Worm (Caenorhabditis elegans) whole organism, L2 larva: Measurements from ENCODE around the gene gpx-5.

ENCODE experiments used
- C34F6.9 ChIP-seq: fragments of 150-350 bp; optimal IDR thresholded peaks from 2 replicates; lab custom pipeline; 2014; ENCODE audit warnings: missing biosample characterization, missing genetic modification characterization
- F13H6.1 ChIP-seq: sonication (generic microtip); optimal IDR thresholded peaks from 2 replicates; lab custom pipeline; 2016; ENCODE audit warnings: missing genetic modification characterization, missing compliant biosample characterization
- R02D3.7 ChIP-seq: fragments of 150-350 bp; optimal IDR thresholded peaks from 2 replicates; lab custom pipeline; 2014; ENCODE audit warnings: missing biosample characterization, missing genetic modification characterization
- Y55F3AM.14 ChIP-seq: fragments of 200-800 bp; sonication (Bioruptor generic); optimal IDR thresholded peaks from 2 replicates; lab custom pipeline; 2018; ENCODE audit warnings: mild to moderate bottlenecking, missing genetic modification characterization, missing compliant biosample characterization
- ZK546.5 ChIP-seq: sonication (generic microtip); optimal IDR thresholded peaks from 2 replicates; lab custom pipeline; 2017; ENCODE audit warnings: missing biosample characterization, missing genetic modification characterization
- alr-1 ChIP-seq: fragments of 150-350 bp; optimal IDR thresholded peaks from 2 replicates; lab custom pipeline; 2014; ENCODE audit warnings: missing biosample characterization, missing genetic modification characterization
- aly-2 ChIP-seq: fragments of 150-350 bp; optimal IDR thresholded peaks from 2 replicates; lab custom pipeline; 2014; ENCODE audit warnings: missing biosample characterization, missing genetic modification characterization
- ama-1 ChIP-seq: fragments of 150-350 bp; optimal IDR thresholded peaks from 2 replicates; lab custom pipeline; 2018; ENCODE audit warnings: inconsistent platforms
- blmp-1 ChIP-seq: sonication (generic microtip); optimal IDR thresholded peaks from 2 replicates; lab custom pipeline; 2017; ENCODE audit warnings: missing genetic modification characterization, mild to moderate bottlenecking, missing compliant biosample characterization, antibody characterized with exemption, moderate library complexity; ENCODE audit not compliant: insufficient read depth
- ceh-16 ChIP-seq: fragments of 150-350 bp; optimal IDR thresholded peaks from 2 replicates; lab custom pipeline; 2014; ENCODE audit warnings: missing biosample characterization, missing genetic modification characterization
- ceh-82 ChIP-seq: fragments of 150-350 bp; optimal IDR thresholded peaks from 2 replicates; lab custom pipeline; 2014; ENCODE audit warnings: missing biosample characterization, missing genetic modification characterization
- crh-2 ChIP-seq: sonication (generic microtip); optimal IDR thresholded peaks from 2 replicates; lab custom pipeline; 2017; ENCODE audit warnings: missing biosample characterization, missing genetic modification characterization
- dmd-4 ChIP-seq: sonication (generic microtip); optimal IDR thresholded peaks from 2 replicates; lab custom pipeline; 2017; ENCODE audit warnings: missing biosample characterization, missing genetic modification characterization
- egl-27 ChIP-seq: sonication (generic microtip); optimal IDR thresholded peaks from 3 replicates; lab custom pipeline; 2017; ENCODE audit warnings: missing biosample characterization, missing genetic modification reagents, missing genetic modification characterization
- elt-1 ChIP-seq: fragments of 150-350 bp; optimal IDR thresholded peaks from 2 replicates; lab custom pipeline; 2014; ENCODE audit warnings: missing biosample characterization, missing genetic modification characterization
- elt-3 ChIP-seq: sonication (generic microtip); optimal IDR thresholded peaks from 2 replicates; lab custom pipeline; 2017; ENCODE audit warnings: missing biosample characterization, missing genetic modification characterization
- fos-1 ChIP-seq: fragments of 150-350 bp; optimal IDR thresholded peaks from 2 replicates; lab custom pipeline; 2014; ENCODE audit warnings: missing biosample characterization, missing genetic modification characterization
- gmeb-1 ChIP-seq: fragments of 150-350 bp; optimal IDR thresholded peaks from 2 replicates; lab custom pipeline; 2014; ENCODE audit warnings: missing biosample characterization, missing genetic modification characterization
- lin-11 ChIP-seq: fragments of 150-350 bp; sonication (generic microtip); optimal IDR thresholded peaks from 2 replicates; lab custom pipeline; 2014; ENCODE audit warnings: missing biosample characterization, missing genetic modification characterization, inconsistent platforms, mixed read lengths
- lin-13 ChIP-seq: fragments of 150-350 bp; optimal IDR thresholded peaks from 2 replicates; lab custom pipeline; 2014; ENCODE audit warnings: missing biosample characterization, missing genetic modification reagents, missing genetic modification characterization
- lin-39 ChIP-seq: fragments of 150-350 bp; optimal IDR thresholded peaks from 2 replicates; lab custom pipeline; 2014; ENCODE audit warnings: missing biosample characterization, missing genetic modification reagents, missing genetic modification characterization
- lsy-2 ChIP-seq, 2 experiments: fragments of 150-350 bp in 1 of 2; sonication (generic microtip) in 1 of 2; optimal IDR thresholded peaks; 2 replicates each; lab custom pipeline; 2014 to 2017; ENCODE audit warnings: missing biosample characterization in 2 of 2, missing genetic modification characterization in 2 of 2
- mab-5 ChIP-seq: fragments of 150-350 bp; optimal IDR thresholded peaks from 2 replicates; lab custom pipeline; 2014; ENCODE audit warnings: missing biosample characterization, missing genetic modification characterization
- mbf-1 ChIP-seq: sonication (generic microtip); optimal IDR thresholded peaks from 2 replicates; lab custom pipeline; 2017; ENCODE audit warnings: missing biosample characterization, missing genetic modification characterization
- mdl-1 ChIP-seq, 2 experiments: fragments of 150-350 bp in 1 of 2; sonication (generic microtip) in 1 of 2; optimal IDR thresholded peaks; 2 replicates each; lab custom pipeline; 2017; ENCODE audit warnings: missing biosample characterization in 2 of 2, missing genetic modification characterization in 2 of 2
- nhr-10 ChIP-seq: sonication (generic microtip); optimal IDR thresholded peaks from 2 replicates; lab custom pipeline; 2017; ENCODE audit warnings: missing biosample characterization, missing genetic modification characterization
- nhr-11 ChIP-seq: fragments of 150-350 bp; optimal IDR thresholded peaks from 2 replicates; lab custom pipeline; 2014; ENCODE audit warnings: missing biosample characterization, missing genetic modification characterization
- nhr-12 ChIP-seq: fragments of 150-350 bp; optimal IDR thresholded peaks from 2 replicates; lab custom pipeline; 2014; ENCODE audit warnings: missing biosample characterization, missing genetic modification characterization
- nhr-129 ChIP-seq: fragments of 150-350 bp; optimal IDR thresholded peaks from 2 replicates; lab custom pipeline; 2014; ENCODE audit warnings: missing biosample characterization, missing genetic modification characterization
- nhr-21 ChIP-seq: fragments of 150-350 bp; optimal IDR thresholded peaks from 2 replicates; lab custom pipeline; 2014; ENCODE audit warnings: missing biosample characterization, missing genetic modification characterization
- nhr-23 ChIP-seq: fragments of 150-350 bp; optimal IDR thresholded peaks from 2 replicates; lab custom pipeline; 2014; ENCODE audit warnings: missing biosample characterization, missing genetic modification reagents, missing genetic modification characterization
- nhr-237 ChIP-seq: fragments of 150-350 bp; optimal IDR thresholded peaks from 2 replicates; lab custom pipeline; 2014; ENCODE audit warnings: missing biosample characterization, missing genetic modification characterization
- nhr-25 ChIP-seq: fragments of 150-350 bp; sonication (generic microtip); optimal IDR thresholded peaks from 3 replicates; lab custom pipeline; 2014; ENCODE audit warnings: missing biosample characterization, missing genetic modification characterization
- nhr-6 ChIP-seq: fragments of 150-350 bp; optimal IDR thresholded peaks from 2 replicates; lab custom pipeline; 2014; ENCODE audit warnings: missing biosample characterization, missing genetic modification characterization
- nhr-77 ChIP-seq: fragments of 150-350 bp; optimal IDR thresholded peaks from 2 replicates; lab custom pipeline; 2014; ENCODE audit warnings: missing biosample characterization, missing genetic modification characterization
- peb-1 ChIP-seq: fragments of 150-350 bp; optimal IDR thresholded peaks from 2 replicates; lab custom pipeline; 2014; ENCODE audit warnings: missing biosample characterization, missing genetic modification characterization
- sem-4 ChIP-seq: fragments of 150-350 bp; optimal IDR thresholded peaks from 2 replicates; lab custom pipeline; 2014; ENCODE audit warnings: missing biosample characterization, missing genetic modification reagents, missing genetic modification characterization
- skn-1 ChIP-seq: sonication (generic microtip); optimal IDR thresholded peaks from 2 replicates; lab custom pipeline; 2017; ENCODE audit warnings: missing biosample characterization, missing genetic modification characterization
- sma-3 ChIP-seq: sonication (generic microtip); optimal IDR thresholded peaks from 2 replicates; lab custom pipeline; 2016; ENCODE audit warnings: missing genetic modification reagents, missing genetic modification characterization, missing compliant biosample characterization
- sma-9 ChIP-seq, 2 experiments: fragments of 150-350 bp in 1 of 2; sonication (generic microtip) in 1 of 2; optimal IDR thresholded peaks; 2 replicates each; lab custom pipeline; 2014 to 2016; ENCODE audit warnings: missing genetic modification characterization in 2 of 2, mild to moderate bottlenecking in 1 of 2, missing biosample characterization in 1 of 2, missing compliant biosample characterization in 1 of 2, missing genetic modification reagents in 1 of 2, moderate library complexity in 1 of 2
- snpc-4 ChIP-seq: fragments of 150-350 bp; optimal IDR thresholded peaks from 2 replicates; lab custom pipeline; 2014; ENCODE audit warnings: missing biosample characterization, missing genetic modification characterization
- unc-39 ChIP-seq: fragments of 150-350 bp; optimal IDR thresholded peaks from 2 replicates; lab custom pipeline; 2014; ENCODE audit warnings: missing biosample characterization, missing genetic modification characterization
- unc-55 ChIP-seq: fragments of 150-350 bp; sonication (generic microtip); optimal IDR thresholded peaks from 3 replicates; lab custom pipeline; 2014; ENCODE audit warnings: missing biosample characterization, missing genetic modification reagents, missing genetic modification characterization
- unc-62 ChIP-seq: fragments of 150-350 bp; optimal IDR thresholded peaks from 2 replicates; lab custom pipeline; 2014; ENCODE audit warnings: missing biosample characterization, missing genetic modification reagents, missing genetic modification characterization
- zag-1 ChIP-seq: fragments of 150-350 bp; optimal IDR thresholded peaks from 2 replicates; lab custom pipeline; 2014; ENCODE audit warnings: missing biosample characterization, missing genetic modification characterization
- ztf-1 ChIP-seq: fragments of 200-800 bp; sonication (Bioruptor generic); conservative IDR thresholded peaks from 2 replicates; pipeline ENCODE4 v1.3.6; 2022; ENCODE audit warnings: missing genetic modification characterization, missing compliant biosample characterization
- ztf-11 ChIP-seq: sonication (generic microtip); optimal IDR thresholded peaks from 2 replicates; lab custom pipeline; 2017; ENCODE audit warnings: missing biosample characterization, missing genetic modification characterization
- ztf-4 ChIP-seq: fragments of 150-350 bp; optimal IDR thresholded peaks from 2 replicates; lab custom pipeline; 2014; ENCODE audit warnings: missing biosample characterization, missing genetic modification characterization

The gpx-5 gene

DNA sequence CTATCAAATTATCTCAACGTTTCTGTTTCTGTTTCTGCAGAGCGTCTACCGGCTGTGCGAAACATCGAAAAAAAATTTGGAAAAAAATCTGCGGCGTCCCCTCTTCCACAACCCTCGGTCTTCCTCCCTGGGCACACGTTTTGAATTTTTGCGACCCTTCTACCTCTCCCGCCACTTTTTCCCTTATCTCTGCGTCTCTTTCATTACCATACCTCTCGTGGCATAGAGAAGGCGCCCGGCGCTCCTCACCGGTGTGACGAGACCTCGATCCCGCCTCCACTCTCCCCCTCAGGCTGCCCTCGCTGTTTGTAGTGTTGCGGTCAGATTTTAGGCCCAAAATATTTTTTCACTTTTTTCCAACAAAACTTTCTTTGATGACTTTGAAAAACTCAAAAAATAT is 32.1 kb upstream of the gpx-5 start:
- TF ChIP-seq ztf-4 (tag; lab: Kevin White, UChicago) = no peak
- TF ChIP-seq unc-62 (GFP tag; lab: Kevin White, UChicago) = no peak
- no peak for TF ChIP-seq nhr-11 (tag; lab: Kevin White, UChicago)
- TF ChIP-seq ama-1 (lab: Kevin White, UChicago) = no peak
- TF ChIP-seq ceh-82 (tag; lab: Kevin White, UChicago) = no peak
- no peak for TF ChIP-seq ztf-1 (GFP tag; lab: Robert Waterston, UW)
- no peak for TF ChIP-seq unc-55 (GFP tag; lab: Kevin White, UChicago)
- TF ChIP-seq C34F6.9 (tag; lab: Kevin White, UChicago) = peak; percentile 25
- no peak for TF ChIP-seq snpc-4
- TF ChIP-seq nhr-237 = no peak
- no peak for TF ChIP-seq alr-1 (tag; lab: Kevin White, UChicago)
- no peak for TF ChIP-seq nhr-77 (tag; lab: Kevin White, UChicago)
- peak; percentile 16 for TF ChIP-seq lin-13 (GFP tag; lab: Kevin White, UChicago)
- TF ChIP-seq R02D3.7 (tag; lab: Kevin White, UChicago) = no peak
- no peak for TF ChIP-seq unc-39 (tag; lab: Kevin White, UChicago)
- peak; percentile 67 for TF ChIP-seq F13H6.1
- peak in 1 of 2 experiments; percentile 2 for TF ChIP-seq lsy-2 (tag; optimal IDR thresholded peaks at IDR 0.05; lab: Kevin White, UChicago)
- no peak for TF ChIP-seq egl-27 (tag; lab: Kevin White, UChicago)
- TF ChIP-seq elt-1 (tag; lab: Kevin White, UChicago) = no peak
- no peak for TF ChIP-seq aly-2 (tag; lab: Kevin White, UChicago)
- no peak for TF ChIP-seq ztf-11 (tag; lab: Kevin White, UChicago)
- no peak for TF ChIP-seq sem-4
- TF ChIP-seq blmp-1 (tag; lab: Kevin White, UChicago) = peak; percentile 46
- TF ChIP-seq mab-5 (tag; lab: Kevin White, UChicago) = no peak
- no peak for TF ChIP-seq skn-1
- TF ChIP-seq nhr-21 = no peak
- TF ChIP-seq Y55F3AM.14 (GFP tag; lab: Kevin White, UChicago) = peak; percentile 10
- no peak for TF ChIP-seq nhr-23
- no peak for TF ChIP-seq ceh-16 (tag; lab: Kevin White, UChicago)
- TF ChIP-seq peb-1 (tag; lab: Kevin White, UChicago) = no peak
- no peak for TF ChIP-seq elt-3 (tag; lab: Kevin White, UChicago)
- TF ChIP-seq nhr-10 = no peak
- TF ChIP-seq sma-9 (GFP tag; optimal IDR thresholded peaks at IDR 0.05; lab: Kevin White, UChicago) = peak; percentile 15
- TF ChIP-seq sma-9 (tag; optimal IDR thresholded peaks at IDR 0.05; lab: Kevin White, UChicago) = no peak
- no peak for TF ChIP-seq lin-11 (tag; lab: Kevin White, UChicago)
- peak; percentile 20 for TF ChIP-seq nhr-129 (tag; lab: Kevin White, UChicago)
- TF ChIP-seq dmd-4 (tag; lab: Kevin White, UChicago) = no peak
- peak; percentile 7 for TF ChIP-seq gmeb-1 (tag; lab: Kevin White, UChicago)
- TF ChIP-seq sma-3 (GFP tag; lab: Kevin White, UChicago) = peak; percentile 36
- no peak for TF ChIP-seq mbf-1 (tag; lab: Kevin White, UChicago)
- no peak for TF ChIP-seq ZK546.5 (tag; lab: Kevin White, UChicago)
- peak; percentile 32 for TF ChIP-seq crh-2 (tag; lab: Kevin White, UChicago)
- TF ChIP-seq nhr-12 = no peak
- peak in 1 of 2 experiments; percentile 17 for TF ChIP-seq mdl-1 (tag; optimal IDR thresholded peaks at IDR 0.05; lab: Kevin White, UChicago)
- TF ChIP-seq fos-1 = peak; percentile 38
- TF ChIP-seq lin-39 (tag; lab: Kevin White, UChicago) = no peak
- TF ChIP-seq nhr-6 = no peak
- TF ChIP-seq zag-1 (tag; lab: Kevin White, UChicago) = no peak
- TF ChIP-seq nhr-25 (tag; lab: Kevin White, UChicago) = peak; percentile 53
